Worm (Caenorhabditis elegans) whole organism, L4 larva: ENCODE data around the gene B0244.10.

Experiments
- ZK546.5 ChIP-seq, 2 experiments: sonication (generic microtip); optimal IDR thresholded peaks; 2 replicates each; lab custom pipeline; 2017; ENCODE audit warnings: missing biosample characterization in 2 of 2, missing genetic modification characterization in 2 of 2
- aha-1 ChIP-seq: fragments of 150-350 bp; peaks from one replicate; lab custom pipeline; 2014; ENCODE audit warnings: missing biosample characterization, missing genetic modification characterization
- arid-1 ChIP-seq: fragments of 200-800 bp; sonication (Bioruptor generic); conservative IDR thresholded peaks from 2 replicates; pipeline ENCODE4 v1.3.6; 2022; ENCODE audit warnings: missing genetic modification reagents, missing genetic modification characterization, missing compliant biosample characterization
- ceh-44 ChIP-seq: fragments of 200-800 bp; sonication (Bioruptor generic); IDR thresholded peaks from 2 replicates; pipeline ENCODE4 v1.3.6; 2022; ENCODE audit warnings: missing genetic modification reagents, missing genetic modification characterization, missing compliant biosample characterization
- ceh-62 ChIP-seq: sonication (generic microtip); optimal IDR thresholded peaks from 2 replicates; lab custom pipeline; 2017; ENCODE audit warnings: missing biosample characterization, missing genetic modification characterization
- ceh-82 ChIP-seq: sonication (generic microtip); optimal IDR thresholded peaks from 2 replicates; lab custom pipeline; 2017; ENCODE audit warnings: missing biosample characterization, missing genetic modification characterization
- daf-16 ChIP-seq, 3 experiments: sonication (generic microtip); optimal IDR thresholded peaks; 2 replicates each; lab custom pipeline; 2016 to 2017; ENCODE audit warnings: missing genetic modification characterization in 3 of 3, missing genetic modification reagents in 3 of 3, mild to moderate bottlenecking in 2 of 3, missing compliant biosample characterization in 2 of 3, missing biosample characterization in 1 of 3, moderate library complexity in 1 of 3
- dmd-8 ChIP-seq: fragments of 200-800 bp; sonication (Bioruptor generic); IDR thresholded peaks from 2 replicates; pipeline ENCODE4 v1.3.6; 2022; ENCODE audit warnings: missing genetic modification characterization, missing compliant biosample characterization
- duxl-1 ChIP-seq: sonication (generic microtip); optimal IDR thresholded peaks from 2 replicates; lab custom pipeline; 2016; ENCODE audit warnings: mild to moderate bottlenecking, missing genetic modification characterization, moderate library complexity, missing compliant biosample characterization; ENCODE audit not compliant: poor library complexity
- dve-1 ChIP-seq: sonication (generic microtip); optimal IDR thresholded peaks from 2 replicates; lab custom pipeline; 2017; ENCODE audit warnings: antibody characterized with exemption, mild to moderate bottlenecking, missing genetic modification characterization, missing compliant biosample characterization; ENCODE audit not compliant: insufficient read depth
- jun-1 ChIP-seq: fragments of 150-350 bp; optimal IDR thresholded peaks from 2 replicates; lab custom pipeline; 2014; ENCODE audit warnings: missing biosample characterization, missing genetic modification reagents, missing genetic modification characterization
- lin-38 ChIP-seq: fragments of 200-800 bp; sonication (Bioruptor generic); IDR thresholded peaks from 2 replicates; pipeline ENCODE4 v1.3.6; 2022; ENCODE audit warnings: missing genetic modification reagents, missing genetic modification characterization, missing compliant biosample characterization
- mdl-1 ChIP-seq, 2 experiments: fragments of 150-350 bp in 1 of 2; sonication (generic microtip) in 1 of 2; optimal IDR thresholded peaks; 2 replicates each; lab custom pipeline; 2014 to 2017; ENCODE audit warnings: missing biosample characterization in 2 of 2, missing genetic modification characterization in 2 of 2
- mdt-29 ChIP-seq: fragments of 200-800 bp; sonication (Bioruptor generic); IDR thresholded peaks from 2 replicates; pipeline ENCODE4 v1.3.6; 2022; ENCODE audit warnings: missing genetic modification reagents, missing genetic modification characterization, missing compliant biosample characterization
- mep-1 ChIP-seq: fragments of 150-350 bp; sonication (generic microtip); optimal IDR thresholded peaks from 3 replicates; lab custom pipeline; 2014; ENCODE audit warnings: missing biosample characterization, missing genetic modification characterization
- nhr-28 ChIP-seq: fragments of 150-350 bp; optimal IDR thresholded peaks from 2 replicates; lab custom pipeline; 2014; ENCODE audit warnings: missing biosample characterization, missing genetic modification characterization
- pha-4 ChIP-seq, 2 experiments: fragments of 150-350 bp in 1 of 2; fragments of 200-800 bp in 1 of 2; sonication (Bioruptor generic) in 1 of 2; IDR thresholded peaks in 1 of 2; optimal IDR thresholded peaks in 1 of 2; 2 replicates each; pipeline versions ENCODE4 v1.3.6 to Lab custom; 2014 to 2022; ENCODE audit warnings: missing genetic modification characterization in 2 of 2, missing genetic modification reagents in 2 of 2, missing biosample characterization in 1 of 2, missing compliant biosample characterization in 1 of 2
- pqm-1 ChIP-seq: sonication (generic microtip); optimal IDR thresholded peaks from 2 replicates; lab custom pipeline; 2017; ENCODE audit warnings: missing biosample characterization, missing genetic modification characterization
- sdz-12 ChIP-seq: fragments of 200-800 bp; sonication (Bioruptor generic); optimal IDR thresholded peaks from 2 replicates; lab custom pipeline; 2018; ENCODE audit warnings: mild to moderate bottlenecking, missing genetic modification characterization, missing compliant biosample characterization
- snpc-4 ChIP-seq: fragments of 150-350 bp; optimal IDR thresholded peaks from 2 replicates; lab custom pipeline; 2014; ENCODE audit warnings: missing biosample characterization, missing genetic modification characterization
- spr-1 ChIP-seq: sonication (generic microtip); optimal IDR thresholded peaks from 2 replicates; lab custom pipeline; 2016; ENCODE audit warnings: mild to moderate bottlenecking, missing genetic modification characterization, missing compliant biosample characterization
- tra-1 ChIP-seq: fragments of 200-800 bp; sonication (Bioruptor generic); IDR thresholded peaks from 2 replicates; pipeline ENCODE4 v1.3.6; 2022; ENCODE audit warnings: missing genetic modification reagents, missing genetic modification characterization, missing compliant biosample characterization
- unc-62 ChIP-seq, 3 experiments: fragments of 150-350 bp in 1 of 3; sonication (generic microtip); optimal IDR thresholded peaks in 2 of 3; peaks in 1 of 3; 1 replicate in 1 of 3; 2 replicates in 2 of 3; lab custom pipeline; 2014 to 2017; ENCODE audit warnings: missing biosample characterization in 3 of 3, missing genetic modification characterization in 3 of 3, missing genetic modification reagents in 3 of 3, missing genotype in 1 of 3
- vab-7 ChIP-seq: fragments of 200-800 bp; sonication (Bioruptor generic); IDR thresholded peaks from 2 replicates; pipeline ENCODE4 v1.3.6; 2022; ENCODE audit warnings: missing genetic modification reagents, missing genetic modification characterization, missing compliant biosample characterization

The B0244.10 gene

DNA sequence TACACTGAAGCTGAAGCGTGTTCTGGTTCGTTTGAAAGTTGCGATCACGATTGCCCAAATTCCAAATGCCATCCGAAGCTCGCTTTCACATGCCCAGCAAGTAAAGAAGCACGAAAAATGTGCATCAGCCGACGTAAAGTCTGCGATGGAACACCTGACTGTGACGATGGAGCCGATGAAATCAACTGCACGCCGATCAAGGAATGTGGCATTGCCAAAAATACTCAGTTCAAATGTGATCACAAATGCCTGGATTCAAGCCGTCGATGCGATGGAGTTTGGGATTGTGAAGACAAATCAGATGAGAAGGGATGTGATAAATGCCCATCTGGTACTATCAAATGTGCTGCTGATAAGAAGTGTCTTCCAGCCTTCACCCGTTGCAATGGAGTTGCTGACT lies 5.6 kb upstream of the B0244.10 start:
- TF ChIP-seq spr-1 (tag; lab: Kevin White, UChicago) (no peak), aha-1 (tag; lab: Kevin White, UChicago) (peak; percentile 93)
- TF ChIP-seq, all 104 proteins: peak for 1

DNA sequence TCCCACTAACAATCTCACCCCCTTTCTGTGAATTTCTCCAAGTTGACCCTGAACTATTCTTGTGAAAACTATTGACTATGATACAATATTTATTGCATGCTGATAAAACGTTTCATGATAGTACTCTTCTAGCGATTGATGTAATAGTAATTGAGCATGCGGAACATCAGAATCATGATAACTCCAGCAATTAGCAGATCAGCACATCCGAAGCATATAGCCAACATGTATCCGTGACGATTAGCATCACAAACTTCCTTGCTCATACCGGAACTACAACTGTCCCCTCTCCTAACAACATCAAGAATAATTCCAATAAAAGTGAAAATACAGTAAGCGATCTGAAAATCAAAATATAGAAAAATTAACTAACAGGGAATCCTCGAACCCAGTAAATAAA lies 4.9 kb upstream of the B0244.10 start:
- no peak for TF ChIP-seq duxl-1 (tag; lab: Kevin White, UChicago)
- TF ChIP-seq aha-1 (tag; lab: Kevin White, UChicago): peak; percentile 28
- peak in 1 of 2 experiments; percentile 28 for TF ChIP-seq unc-62 (GFP tag; optimal IDR thresholded peaks at IDR 0.05 in 1 of 2; lab: Kevin White, UChicago)
- TF ChIP-seq unc-62 (tag; optimal IDR thresholded peaks at IDR 0.05; lab: Kevin White, UChicago): no peak

DNA sequence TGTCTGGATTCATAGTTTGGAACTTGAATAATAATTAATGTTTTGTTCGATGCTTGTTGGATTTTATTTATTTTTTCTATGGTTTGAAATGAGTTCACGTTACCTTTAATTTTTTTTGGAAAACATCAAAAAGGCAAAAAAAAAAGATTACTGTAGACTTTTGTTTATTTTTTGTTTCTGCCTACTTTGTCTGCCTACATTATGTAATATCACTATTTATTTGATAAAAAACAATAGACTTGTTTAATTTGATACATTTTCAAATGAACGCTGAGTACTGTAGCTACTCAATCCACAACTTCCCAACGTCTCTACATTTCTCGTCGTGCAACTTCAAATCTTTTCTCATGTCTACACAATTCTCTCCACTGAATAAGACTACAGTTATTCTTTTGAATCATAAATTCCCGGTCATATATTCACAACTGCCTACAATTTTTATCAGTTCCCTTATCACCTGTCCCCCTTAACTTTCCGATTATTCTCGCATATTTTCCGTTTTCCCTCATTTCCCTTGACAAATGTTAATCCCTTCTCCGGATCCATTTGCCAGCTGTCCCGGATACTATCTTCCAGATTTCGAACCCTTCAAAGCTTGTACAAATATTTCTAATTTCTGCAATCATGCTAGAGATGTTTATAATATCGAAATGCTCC lies 3.9 kb upstream of the B0244.10 start, which contains the start of the genes B0244.9 and B0244.7:
TSS of gene B0244.9 (minus strand) at position 51 of the 657 bp plus-strand sequence.
TSS of gene B0244.7 (plus strand) at position 522 of the 657 bp plus-strand sequence.
- TF ChIP-seq mdt-29 (GFP tag; lab: Robert Waterston, UW): no peak
- peak; percentile 62 for TF ChIP-seq nhr-28 (tag; lab: Kevin White, UChicago)
- no peak for TF ChIP-seq unc-62 (GFP tag; optimal IDR thresholded peaks at IDR 0.05 in 1 of 2; lab: Kevin White, UChicago)
- TF ChIP-seq unc-62 (tag; optimal IDR thresholded peaks at IDR 0.05; lab: Kevin White, UChicago): no peak
- TF ChIP-seq pqm-1: peak; percentile 56
- TF ChIP-seq, all 104 proteins: peak for 2

DNA sequence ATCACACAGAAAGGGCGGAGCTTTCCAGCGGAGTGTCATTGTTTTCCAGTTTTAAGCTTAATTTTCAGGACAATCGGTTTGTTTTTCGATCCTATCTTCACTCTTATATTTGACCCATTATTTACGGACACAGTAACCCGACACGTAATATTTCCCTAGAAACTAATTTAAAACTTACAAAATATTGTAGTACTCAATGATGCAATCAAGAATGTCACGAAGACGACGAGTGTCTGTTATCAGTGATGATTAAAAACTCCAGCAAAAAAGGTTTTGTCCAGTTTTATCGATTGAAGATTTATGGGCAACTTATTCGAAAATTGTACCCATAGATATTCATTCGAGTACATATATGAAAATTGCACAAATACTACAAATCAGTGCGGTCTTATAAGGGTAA lies 2.0 kb upstream of the B0244.10 start, which contains the start of gene B0244.17:
TSS of gene B0244.17 (plus strand) at position 301 of the 400 bp plus-strand sequence.
- TF ChIP-seq ceh-62: no peak
- TF ChIP-seq dmd-8 (GFP tag; lab: Robert Waterston, UW): no peak
- no peak for TF ChIP-seq jun-1 (tag; lab: Kevin White, UChicago)
- TF ChIP-seq nhr-28 (tag; lab: Kevin White, UChicago): peak; percentile 37

DNA sequence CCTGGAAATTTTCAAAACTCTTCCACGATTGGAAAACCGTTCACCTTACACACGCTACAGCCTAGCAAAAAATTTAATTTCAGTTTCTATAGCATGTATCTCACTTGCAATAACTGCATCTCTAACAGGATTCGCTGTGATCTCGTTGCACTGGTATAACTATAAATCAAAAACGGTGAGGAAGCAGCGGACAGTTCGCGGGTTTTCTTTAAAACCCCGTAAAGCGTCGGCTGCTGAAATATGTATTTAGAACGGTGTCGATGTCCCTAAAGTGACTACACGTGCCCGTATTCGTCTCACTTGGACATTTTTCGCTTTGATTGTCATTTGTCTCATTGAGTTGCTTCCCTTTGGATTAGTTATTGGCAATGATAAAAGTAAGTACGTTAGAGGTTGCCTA lies 630 bp upstream of the B0244.10 start:
- no peak for TF ChIP-seq lin-38 (GFP tag; lab: Robert Waterston, UW)
- peak; percentile 73 for TF ChIP-seq aha-1 (tag; lab: Kevin White, UChicago)
- TF ChIP-seq mdl-1 (tag; optimal IDR thresholded peaks at IDR 0.05; lab: Kevin White, UChicago): no peak
- TF ChIP-seq tra-1: no peak
- no peak for TF ChIP-seq snpc-4 (tag; lab: Kevin White, UChicago)
- TF ChIP-seq spr-1 (tag; lab: Kevin White, UChicago): no peak

DNA sequence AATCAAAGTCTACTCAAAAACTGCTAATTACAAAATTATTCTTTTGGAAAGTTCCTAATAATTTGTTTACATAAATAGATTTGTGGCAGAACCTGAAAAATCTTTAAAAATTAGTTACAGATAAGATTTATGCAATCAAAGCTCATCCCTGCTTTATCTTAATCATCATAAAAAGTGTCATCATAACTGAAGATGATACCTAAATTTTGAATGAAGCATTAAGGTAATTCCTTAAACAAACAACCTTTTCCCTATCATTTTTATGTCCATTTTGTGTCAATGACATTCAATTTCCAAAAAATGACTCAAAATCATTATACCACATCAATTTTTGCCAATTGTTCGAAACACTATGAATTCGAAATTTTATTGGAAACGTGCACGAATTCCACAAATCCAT lies 2.8 kb downstream of the B0244.10 start, which contains the start of gene B0244.6:
TSS of gene B0244.6 (plus strand) at position 301 of the 400 bp plus-strand sequence.
- TF ChIP-seq daf-16 (GFP tag; optimal IDR thresholded peaks at IDR 0.05; lab: Kevin White, UChicago) (no peak), daf-16 (tag; optimal IDR thresholded peaks at IDR 0.05; lab: Kevin White, UChicago) (no peak), nhr-28 (tag; lab: Kevin White, UChicago) (no peak), sdz-12 (GFP tag; lab: Kevin White, UChicago) (no peak), vab-7 (no peak), ceh-82 (tag; lab: Kevin White, UChicago) (no peak), pha-4 (GFP tag; IDR thresholded peaks at IDR 0.05; lab: Robert Waterston, UW) (no peak), pha-4 (tag; optimal IDR thresholded peaks at IDR 0.05; lab: Kevin White, UChicago) (no peak), dve-1 (peak; percentile 10), snpc-4 (tag; lab: Kevin White, UChicago) (no peak)

DNA sequence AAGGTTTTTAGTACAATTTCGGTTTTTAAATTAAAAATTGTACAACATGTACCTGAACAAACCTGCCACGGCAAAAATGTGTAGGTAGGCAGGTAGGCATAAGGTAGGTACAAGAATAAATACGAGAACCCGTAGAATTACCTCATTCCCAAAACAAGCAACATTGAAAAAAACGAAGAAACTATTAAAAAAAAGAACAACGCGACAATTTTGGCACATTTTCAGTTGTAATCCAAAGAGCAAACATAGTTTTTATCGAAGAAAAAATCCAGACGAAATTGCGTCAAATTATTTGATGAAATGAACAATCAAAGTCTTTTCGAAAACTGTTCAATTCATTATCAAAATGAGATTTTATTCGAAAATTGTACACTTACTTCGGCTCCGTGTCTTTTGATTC lies 5.7 kb downstream of the B0244.10 start, which contains the start of gene B0244.16:
TSS of gene B0244.16 (plus strand) at position 301 of the 400 bp plus-strand sequence.
- no peak for TF ChIP-seq ceh-44
- TF ChIP-seq arid-1: no peak
- TF ChIP-seq ZK546.5 (tag; optimal IDR thresholded peaks at IDR 0.05; lab: Kevin White, UChicago): no peak
- no peak for TF ChIP-seq mep-1 (tag; lab: Kevin White, UChicago)
